Worm (Caenorhabditis elegans) whole organism, L1 larva: ENCODE data around the gene C16A3.5.

Source experiments
- C16A3.4 ChIP-seq: fragments of 150-350 bp; optimal IDR thresholded peaks from 2 replicates; lab custom pipeline; 2014; ENCODE audit warnings: missing biosample characterization, missing genetic modification characterization
- C34B4.2 ChIP-seq: sonication (generic microtip); optimal IDR thresholded peaks from 2 replicates; lab custom pipeline; 2017; ENCODE audit warnings: mild to moderate bottlenecking, missing genetic modification characterization, missing compliant biosample characterization
- F16B12.6 ChIP-seq: fragments of 150-350 bp; optimal IDR thresholded peaks from 2 replicates; lab custom pipeline; 2014; ENCODE audit warnings: missing biosample characterization, missing genetic modification characterization
- Y116A8C.19 ChIP-seq: sonication (generic microtip); optimal IDR thresholded peaks from 2 replicates; lab custom pipeline; 2016; ENCODE audit warnings: missing compliant biosample characterization, missing genetic modification characterization, borderline replicate concordance
- aha-1 ChIP-seq: fragments of 150-350 bp; optimal IDR thresholded peaks from 2 replicates; lab custom pipeline; 2014; ENCODE audit warnings: missing biosample characterization, missing genetic modification characterization
- aly-2 ChIP-seq: fragments of 150-350 bp; optimal IDR thresholded peaks from 2 replicates; lab custom pipeline; 2014; ENCODE audit warnings: missing biosample characterization, missing genetic modification characterization
- ama-1 ChIP-seq: fragments of 150-350 bp; optimal IDR thresholded peaks from 2 replicates; lab custom pipeline; 2014
- ceh-63 ChIP-seq: fragments of 200-800 bp; sonication (Bioruptor generic); optimal IDR thresholded peaks from 2 replicates; lab custom pipeline; 2018; ENCODE audit warnings: mild to moderate bottlenecking, missing genetic modification characterization, missing compliant biosample characterization
- ceh-8 ChIP-seq: fragments of 200-800 bp; sonication (Bioruptor generic); optimal IDR thresholded peaks from 2 replicates; lab custom pipeline; 2018; ENCODE audit warnings: mild to moderate bottlenecking, missing genetic modification characterization, moderate library complexity, missing compliant biosample characterization
- ces-1 ChIP-seq: fragments of 150-350 bp; optimal IDR thresholded peaks from 2 replicates; lab custom pipeline; 2014; ENCODE audit warnings: missing biosample characterization, missing genetic modification reagents, missing genetic modification characterization
- dsc-1 ChIP-seq: sonication (generic microtip); optimal IDR thresholded peaks from 2 replicates; lab custom pipeline; 2016; ENCODE audit warnings: mild to moderate bottlenecking, missing genetic modification characterization, missing compliant biosample characterization
- efl-1 ChIP-seq, 4 experiments: fragments of 150-350 bp; optimal IDR thresholded peaks in 3 of 4; peaks in 1 of 4; 1 replicate in 1 of 4; 2 replicates in 3 of 4; lab custom pipeline; 2014; ENCODE audit warnings: missing biosample characterization in 2 of 4, missing genetic modification characterization in 2 of 4, missing genetic modification reagents in 2 of 4
- egl-13 ChIP-seq: sonication (generic microtip); optimal IDR thresholded peaks from 2 replicates; lab custom pipeline; 2016; ENCODE audit warnings: missing genotype, missing genetic modification reagents, missing genetic modification characterization, missing compliant biosample characterization
- elt-2 ChIP-seq: sonication (generic microtip); optimal IDR thresholded peaks from 2 replicates; lab custom pipeline; 2016; ENCODE audit warnings: missing genetic modification characterization, mild to moderate bottlenecking, inconsistent platforms, missing compliant biosample characterization, missing genetic modification reagents
- elt-3 ChIP-seq, 6 experiments: fragments of 150-350 bp in 1 of 6; sonication (generic microtip); optimal IDR thresholded peaks; 2 replicates each; lab custom pipeline; 2017 to 2018; ENCODE audit warnings: missing biosample characterization in 6 of 6, missing genetic modification characterization in 6 of 6, inconsistent platforms in 1 of 6
- ets-5 ChIP-seq: fragments of 200-800 bp; sonication (Bioruptor generic); IDR thresholded peaks from 2 replicates; pipeline ENCODE4 v1.3.6; 2022; ENCODE audit warnings: missing genetic modification characterization, missing compliant biosample characterization
- fkh-10 ChIP-seq: sonication (generic microtip); optimal IDR thresholded peaks from 2 replicates; lab custom pipeline; 2017; ENCODE audit warnings: missing biosample characterization, missing genetic modification reagents, missing genetic modification characterization
- fkh-8 ChIP-seq: sonication (generic microtip); optimal IDR thresholded peaks from 2 replicates; lab custom pipeline; 2016; ENCODE audit warnings: mild to moderate bottlenecking, missing genetic modification characterization, missing compliant biosample characterization
- grh-1 ChIP-seq: fragments of 200-800 bp; sonication (Bioruptor generic); IDR thresholded peaks from 2 replicates; pipeline ENCODE4 v1.3.6; 2022; ENCODE audit warnings: missing genetic modification reagents, missing genetic modification characterization, missing compliant biosample characterization
- hlh-17 ChIP-seq: fragments of 200-800 bp; sonication (Bioruptor generic); optimal IDR thresholded peaks from 2 replicates; lab custom pipeline; 2018; ENCODE audit warnings: missing genetic modification characterization, mild to moderate bottlenecking, missing compliant biosample characterization, moderate library complexity, borderline replicate concordance
- hlh-4 ChIP-seq: sonication (generic microtip); optimal IDR thresholded peaks from 2 replicates; lab custom pipeline; 2016; ENCODE audit warnings: mild to moderate bottlenecking, missing genetic modification characterization, missing compliant biosample characterization
- irx-1 ChIP-seq: sonication (generic microtip); optimal IDR thresholded peaks from 2 replicates; lab custom pipeline; 2016; ENCODE audit warnings: missing genetic modification characterization, missing compliant biosample characterization
- jun-1 ChIP-seq: fragments of 150-350 bp; optimal IDR thresholded peaks from 2 replicates; lab custom pipeline; 2014; ENCODE audit warnings: missing biosample characterization, missing genetic modification reagents, missing genetic modification characterization
- lin-14 ChIP-seq: fragments of 200-800 bp; sonication (Bioruptor generic); optimal IDR thresholded peaks from 2 replicates; lab custom pipeline; 2018; ENCODE audit warnings: mild to moderate bottlenecking, missing genetic modification characterization, moderate library complexity, missing compliant biosample characterization
- lin-15B ChIP-seq: fragments of 150-350 bp; sonication (generic microtip); optimal IDR thresholded peaks from 3 replicates; lab custom pipeline; 2014; ENCODE audit warnings: missing biosample characterization, missing genetic modification characterization
- lin-35 ChIP-seq, 2 experiments: fragments of 150-350 bp; optimal IDR thresholded peaks; 2 replicates each; lab custom pipeline; 2014; ENCODE audit warnings: missing biosample characterization in 2 of 2, missing genetic modification characterization in 2 of 2, missing genetic modification reagents in 2 of 2
- lsy-2 ChIP-seq, 2 experiments: fragments of 150-350 bp; optimal IDR thresholded peaks; 2 replicates each; lab custom pipeline; 2014; ENCODE audit warnings: missing biosample characterization in 2 of 2, missing genetic modification characterization in 2 of 2
- mab-9 ChIP-seq: fragments of 200-800 bp; sonication (Bioruptor generic); IDR thresholded peaks from 2 replicates; pipeline ENCODE4 v1.3.6; 2022; ENCODE audit warnings: missing genetic modification reagents, missing genetic modification characterization, missing compliant biosample characterization
- mdl-1 ChIP-seq, 2 experiments: fragments of 150-350 bp; optimal IDR thresholded peaks; 2 replicates each; lab custom pipeline; 2014 to 2017; ENCODE audit warnings: missing biosample characterization in 2 of 2, missing genetic modification characterization in 2 of 2, inconsistent platforms in 1 of 2
- mep-1 ChIP-seq: fragments of 150-350 bp; optimal IDR thresholded peaks from 2 replicates; lab custom pipeline; 2014; ENCODE audit warnings: missing biosample characterization, missing genetic modification characterization
- nhr-20 ChIP-seq: sonication (generic microtip); optimal IDR thresholded peaks from 2 replicates; lab custom pipeline; 2016; ENCODE audit warnings: mild to moderate bottlenecking, missing genetic modification characterization, missing compliant biosample characterization
- nhr-28 ChIP-seq: fragments of 150-350 bp; optimal IDR thresholded peaks from 2 replicates; lab custom pipeline; 2014; ENCODE audit warnings: missing biosample characterization, missing genetic modification characterization
- nhr-71 ChIP-seq: sonication (generic microtip); optimal IDR thresholded peaks from 2 replicates; lab custom pipeline; 2016; ENCODE audit warnings: mild to moderate bottlenecking, missing genetic modification characterization, moderate library complexity, missing compliant biosample characterization
- nhr-77 ChIP-seq: fragments of 150-350 bp; optimal IDR thresholded peaks from 2 replicates; lab custom pipeline; 2014; ENCODE audit warnings: missing biosample characterization, missing genetic modification characterization
- nhr-84 ChIP-seq: sonication (generic microtip); optimal IDR thresholded peaks from 2 replicates; lab custom pipeline; 2017; ENCODE audit warnings: missing biosample characterization, missing genetic modification characterization
- nhr-90 ChIP-seq: sonication (generic microtip); optimal IDR thresholded peaks from 2 replicates; lab custom pipeline; 2016; ENCODE audit warnings: mild to moderate bottlenecking, missing genetic modification characterization, missing compliant biosample characterization; ENCODE audit not compliant: poor library complexity
- pag-3 ChIP-seq: sonication (generic microtip); optimal IDR thresholded peaks from 2 replicates; lab custom pipeline; 2017; ENCODE audit warnings: missing genetic modification characterization, mild to moderate bottlenecking, missing compliant biosample characterization, antibody characterized with exemption, borderline replicate concordance; ENCODE audit not compliant: insufficient read depth
- pax-3 ChIP-seq: fragments of 200-800 bp; sonication (Bioruptor generic); optimal IDR thresholded peaks from 2 replicates; lab custom pipeline; 2018; ENCODE audit warnings: mild to moderate bottlenecking, missing genetic modification characterization, moderate library complexity, missing compliant biosample characterization
- skn-1 ChIP-seq: fragments of 150-350 bp; optimal IDR thresholded peaks from 2 replicates; lab custom pipeline; 2014; ENCODE audit warnings: missing biosample characterization, missing genetic modification characterization
- snu-23 ChIP-seq: sonication (generic microtip); optimal IDR thresholded peaks from 2 replicates; lab custom pipeline; 2016; ENCODE audit warnings: missing genetic modification characterization, missing compliant biosample characterization
- sox-4 ChIP-seq: sonication (generic microtip); optimal IDR thresholded peaks from 2 replicates; lab custom pipeline; 2016; ENCODE audit warnings: missing genetic modification characterization, missing compliant biosample characterization
- tbx-2 ChIP-seq: sonication (generic microtip); optimal IDR thresholded peaks from 2 replicates; lab custom pipeline; 2016; ENCODE audit warnings: missing genetic modification characterization, missing compliant biosample characterization
- tlp-1 ChIP-seq: fragments of 150-350 bp; optimal IDR thresholded peaks from 2 replicates; lab custom pipeline; 2014; ENCODE audit warnings: missing biosample characterization, missing genetic modification characterization
- unc-130 ChIP-seq: fragments of 150-350 bp; optimal IDR thresholded peaks from 2 replicates; lab custom pipeline; 2017; ENCODE audit warnings: missing biosample characterization, missing genetic modification characterization, inconsistent platforms
- vab-15 ChIP-seq: sonication (generic microtip); optimal IDR thresholded peaks from 2 replicates; lab custom pipeline; 2017; ENCODE audit warnings: missing genotype, mild to moderate bottlenecking, missing genetic modification characterization, missing compliant biosample characterization
- xbp-1 ChIP-seq: sonication (generic microtip); optimal IDR thresholded peaks from 2 replicates; lab custom pipeline; 2016; ENCODE audit warnings: missing genetic modification characterization, missing compliant biosample characterization
- zag-1 ChIP-seq: fragments of 150-350 bp; optimal IDR thresholded peaks from 2 replicates; lab custom pipeline; 2014; ENCODE audit warnings: missing biosample characterization, missing genetic modification characterization
- zip-4 ChIP-seq: fragments of 200-800 bp; sonication (Bioruptor generic); optimal IDR thresholded peaks from 2 replicates; lab custom pipeline; 2018; ENCODE audit warnings: mild to moderate bottlenecking, missing genetic modification characterization, moderate library complexity, missing compliant biosample characterization

C16A3.5 gene

ce11 chrIII:6361560-6361959 lies 19.0 kb upstream of the C16A3.5 start:
- TF ChIP-seq egl-13 (peak; percentile 38), lin-35 (GFP tag; optimal IDR thresholded peaks at IDR 0.05; lab: Kevin White, UChicago) (peak in 1 of 2 experiments; percentile 57), ceh-8 (GFP tag; lab: Kevin White, UChicago) (no peak), irx-1 (tag; lab: Kevin White, UChicago) (no peak), aha-1 (tag; lab: Kevin White, UChicago) (no peak), grh-1 (GFP tag; lab: Robert Waterston, UW) (no peak), fkh-10 (no peak), nhr-90 (tag; lab: Kevin White, UChicago) (no peak), lsy-2 (tag; optimal IDR thresholded peaks at IDR 0.05; lab: Kevin White, UChicago) (peak in 1 of 2 experiments; percentile 4), lin-14 (GFP tag; lab: Kevin White, UChicago) (peak; percentile 29), nhr-71 (tag; lab: Kevin White, UChicago) (peak; percentile 39), nhr-20 (tag; lab: Kevin White, UChicago) (peak; percentile 18), elt-3 (tag; optimal IDR thresholded peaks at IDR 0.05; lab: Kevin White, UChicago) (peak in 1 of 6 experiments; percentile 25), efl-1 (optimal IDR thresholded peaks at IDR 0.05; lab: Kevin White, UChicago) (no peak), efl-1 (GFP tag; optimal IDR thresholded peaks at IDR 0.05 in 1 of 2; lab: Kevin White, UChicago) (peak in 1 of 2 experiments; percentile 93), elt-2 (tag; lab: Kevin White, UChicago) (peak; percentile 83), tbx-2 (no peak), F16B12.6 (tag; lab: Kevin White, UChicago) (no peak), hlh-17 (GFP tag; lab: Kevin White, UChicago) (no peak), mdl-1 (tag; optimal IDR thresholded peaks at IDR 0.05; lab: Kevin White, UChicago) (no peak), mab-9 (GFP tag; lab: Robert Waterston, UW) (no peak)

DNA sequence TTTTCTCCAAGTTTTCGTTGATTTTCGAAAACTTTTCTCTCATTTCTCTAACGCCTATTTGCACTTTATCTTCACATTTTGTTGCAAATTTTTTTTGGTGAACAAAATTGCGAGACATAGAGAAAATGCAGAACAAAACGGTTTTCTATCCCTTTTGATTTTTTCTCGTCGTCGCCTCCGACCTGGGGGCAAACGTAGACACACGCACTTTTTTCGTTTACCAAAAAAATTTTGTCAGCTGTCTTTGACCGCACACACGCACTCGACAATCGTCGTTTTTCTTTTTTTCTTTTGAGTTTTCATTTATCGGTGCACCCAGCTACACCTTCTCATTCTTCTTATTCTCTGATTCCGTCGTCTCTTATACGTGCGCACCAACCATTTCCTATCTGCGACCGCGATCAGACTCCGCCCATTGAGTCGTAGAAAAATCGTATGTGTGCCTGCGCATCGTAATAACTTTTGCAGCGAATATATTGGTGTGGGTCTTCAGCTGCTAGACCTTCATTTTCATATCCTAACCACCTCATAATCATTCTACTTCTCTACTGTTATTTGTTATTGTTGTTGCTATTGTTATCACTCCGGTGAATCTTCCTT lies 18.1 kb upstream of the C16A3.5 start:
- no peak for TF ChIP-seq hlh-4 (tag; lab: Kevin White, UChicago)
- TF ChIP-seq ets-5 (GFP tag; lab: Robert Waterston, UW), result no peak
- TF ChIP-seq zag-1, result no peak
- TF ChIP-seq C34B4.2 (tag; lab: Kevin White, UChicago), result no peak
- peak; percentile 24 for TF ChIP-seq jun-1 (tag; lab: Kevin White, UChicago)
- no peak for TF ChIP-seq ces-1 (GFP tag; lab: Kevin White, UChicago)
- TF ChIP-seq nhr-90 (tag; lab: Kevin White, UChicago), result peak; percentile 51
- TF ChIP-seq mep-1 (tag; lab: Kevin White, UChicago), result peak; percentile 70
- TF ChIP-seq tlp-1 (tag; lab: Kevin White, UChicago), result no peak
- TF ChIP-seq ceh-8 (GFP tag; lab: Kevin White, UChicago), result no peak
- no peak for TF ChIP-seq pax-3 (tag; lab: Kevin White, UChicago)
- no peak for TF ChIP-seq zip-4 (GFP tag; lab: Kevin White, UChicago)
- TF ChIP-seq nhr-84 (tag; lab: Kevin White, UChicago), result no peak
- TF ChIP-seq elt-3 (tag; optimal IDR thresholded peaks at IDR 0.05; lab: Kevin White, UChicago), result peak in 3 of 6 experiments; percentile 7 to 59 (median 14)
- no peak for TF ChIP-seq dsc-1 (tag; lab: Kevin White, UChicago)
- no peak for TF ChIP-seq aha-1 (tag; lab: Kevin White, UChicago)
- TF ChIP-seq nhr-77 (tag; lab: Kevin White, UChicago), result peak; percentile 53
- no peak for TF ChIP-seq Y116A8C.19 (tag; lab: Kevin White, UChicago)
- peak; percentile 57 for TF ChIP-seq unc-130 (tag; lab: Kevin White, UChicago)
- no peak for TF ChIP-seq aly-2 (tag; lab: Kevin White, UChicago)
- TF ChIP-seq sox-4 (tag; lab: Kevin White, UChicago), result no peak
- no peak for TF ChIP-seq lin-15B (tag; lab: Kevin White, UChicago)
- TF ChIP-seq pag-3, result no peak
- TF ChIP-seq tbx-2, result peak; percentile 70
- TF ChIP-seq efl-1 (optimal IDR thresholded peaks at IDR 0.05; lab: Kevin White, UChicago), result peak in 1 of 2 experiments; percentile 45
- TF ChIP-seq efl-1 (GFP tag; optimal IDR thresholded peaks at IDR 0.05 in 1 of 2; lab: Kevin White, UChicago), result peak in 1 of 2 experiments; percentile 88
- peak; percentile 2 for TF ChIP-seq vab-15
- TF ChIP-seq snu-23 (GFP tag; lab: Kevin White, UChicago), result peak; percentile 83
- no peak for TF ChIP-seq fkh-8 (tag; lab: Kevin White, UChicago)
- no peak for TF ChIP-seq ama-1 (lab: Kevin White, UChicago)
- no peak for TF ChIP-seq nhr-28 (tag; lab: Kevin White, UChicago)
- TF ChIP-seq xbp-1 (tag; lab: Kevin White, UChicago), result peak; percentile 25
- no peak for TF ChIP-seq elt-2 (tag; lab: Kevin White, UChicago)
- TF ChIP-seq C16A3.4, result no peak
- TF ChIP-seq ceh-63, result no peak
- TF ChIP-seq F16B12.6 (tag; lab: Kevin White, UChicago), result peak; percentile 31
- TF ChIP-seq skn-1 (tag; lab: Kevin White, UChicago), result peak; percentile 25
